Worm (Caenorhabditis elegans): ENCODE data around the gene tsp-18.

Gene tsp-18

DNA sequence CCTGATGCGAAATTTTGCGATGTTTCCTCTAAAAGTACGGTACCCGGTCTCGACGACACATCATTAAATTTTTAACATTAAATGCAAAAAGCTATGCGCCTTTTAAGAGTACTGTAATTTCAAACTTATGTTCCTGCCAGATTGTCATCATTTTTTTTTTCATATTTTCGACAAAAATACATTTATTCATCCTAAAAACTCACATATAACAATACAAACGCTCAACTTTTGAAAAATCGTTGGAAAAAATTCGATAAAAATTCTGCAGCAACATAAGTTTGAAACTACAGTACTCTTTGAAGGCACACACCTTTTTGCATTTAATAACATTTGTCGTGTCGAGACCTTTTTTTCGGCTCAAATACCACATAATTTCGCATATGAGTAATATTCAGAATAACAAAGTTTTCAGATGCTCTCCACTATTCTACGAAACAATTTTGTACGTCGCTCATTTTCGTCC lies 12.7 kb downstream of the tsp-18 start, which contains the start of gene frh-1:
Gene frh-1 (plus strand): TSS at position 413 of the 463 bp plus-strand sequence.
- TF ChIP-seq pha-4 (GFP tag; IDR thresholded peaks at IDR 0.05), result 0 out of 2 replicates have a peak, but pooled peaks have one; percentile 38
- TF ChIP-seq pha-4 (tag; optimal IDR thresholded peaks at IDR 0.05), result no peak
- TF ChIP-seq lin-38 (GFP tag; IDR thresholded peaks at IDR 0.05), result peak; percentile 35
- no peak for TF ChIP-seq F26F4.8 (GFP tag; conservative IDR thresholded peaks at IDR 0.05)
- no peak for TF ChIP-seq ztf-11 (tag; optimal IDR thresholded peaks at IDR 0.05)
- TF ChIP-seq aha-1 (tag), result peak; percentile 72

- TF ChIP-seq saeg-2 (GFP tag; IDR thresholded peaks at IDR 0.05) (no peak), zip-11 (GFP tag; IDR thresholded peaks at IDR 0.05) (no peak), Y48G9A.11 (GFP tag; IDR thresholded peaks at IDR 0.05) (peak; percentile 93), jun-1 (tag; optimal IDR thresholded peaks at IDR 0.05) (no peak), set-16 (GFP tag; IDR thresholded peaks at IDR 0.05) (no peak), attf-4 (tag; optimal IDR thresholded peaks at IDR 0.05) (no peak), lin-38 (GFP tag; IDR thresholded peaks at IDR 0.05) (peak; percentile 45; the same call in 1 of the 2 replicates), nhr-28 (tag; optimal IDR thresholded peaks at IDR 0.05) (no peak), nhr-111 (GFP tag; optimal IDR thresholded peaks at IDR 0.05) (no peak), ceh-62 (tag; optimal IDR thresholded peaks at IDR 0.05) (no peak), lin-39 (tag; optimal IDR thresholded peaks at IDR 0.05) (no peak), mep-1 (tag; optimal IDR thresholded peaks at IDR 0.05) (peak; percentile 61), T20F7.1 (GFP tag; optimal IDR thresholded peaks at IDR 0.05) (peak; percentile 96), ama-1 (optimal IDR thresholded peaks at IDR 0.05) (peak; percentile 5), unc-39 (tag; optimal IDR thresholded peaks at IDR 0.05) (no peak), unc-62 (GFP tag; optimal IDR thresholded peaks at IDR 0.05 in 1 of 2) (peak in 1 of 2 experiments; percentile 70), unc-62 (tag; optimal IDR thresholded peaks at IDR 0.05) (no peak), mxl-3 (GFP tag; optimal IDR thresholded peaks at IDR 0.05) (no peak), snpc-4 (tag; optimal IDR thresholded peaks at IDR 0.05) (no peak), daf-16 (GFP tag; optimal IDR thresholded peaks at IDR 0.05) (no peak), daf-16 (tag; optimal IDR thresholded peaks at IDR 0.05) (peak; percentile 1), aly-2 (tag; optimal IDR thresholded peaks at IDR 0.05) (no peak), dpl-1 (GFP tag; optimal IDR thresholded peaks at IDR 0.05) (no peak), T26A8.4 (GFP tag; IDR thresholded peaks at IDR 0.05) (no peak), hif-1 (tag; optimal IDR thresholded peaks at IDR 0.05) (peak in 1 of 2 experiments; percentile 27), mes-2 (tag; optimal IDR thresholded peaks at IDR 0.05; ENCODE audit: poor library complexity, severe bottlenecking) (peak; percentile 65), R02D3.7 (tag; optimal IDR thresholded peaks at IDR 0.05) (peak; percentile 25), hlh-11 (tag; optimal IDR thresholded peaks at IDR 0.05) (no peak), lsy-2 (tag; optimal IDR thresholded peaks at IDR 0.05) (peak in 1 of 2 experiments; percentile 64), aha-1 (tag) (no peak), ctbp-1 (GFP tag; IDR thresholded peaks at IDR 0.05) (no peak), ztf-11 (tag; optimal IDR thresholded peaks at IDR 0.05) (no peak), nhr-102 (tag; optimal IDR thresholded peaks at IDR 0.05) (no peak), lir-3 (tag; optimal IDR thresholded peaks at IDR 0.05) (no peak), dve-1 (tag; optimal IDR thresholded peaks at IDR 0.05; ENCODE audit: insufficient read depth) (peak; percentile 11), duxl-1 (tag; optimal IDR thresholded peaks at IDR 0.05; ENCODE audit: poor library complexity) (no peak), zfp-2 (tag; optimal IDR thresholded peaks at IDR 0.05) (no peak)
These were observed 13.9 kb downstream of the tsp-18 start, which contains the start of gene ptp-2 for ce11 chrII:5918149-5918697. Gene ptp-2, plus strand, starts transcription at chrII:5918647.

DNA sequence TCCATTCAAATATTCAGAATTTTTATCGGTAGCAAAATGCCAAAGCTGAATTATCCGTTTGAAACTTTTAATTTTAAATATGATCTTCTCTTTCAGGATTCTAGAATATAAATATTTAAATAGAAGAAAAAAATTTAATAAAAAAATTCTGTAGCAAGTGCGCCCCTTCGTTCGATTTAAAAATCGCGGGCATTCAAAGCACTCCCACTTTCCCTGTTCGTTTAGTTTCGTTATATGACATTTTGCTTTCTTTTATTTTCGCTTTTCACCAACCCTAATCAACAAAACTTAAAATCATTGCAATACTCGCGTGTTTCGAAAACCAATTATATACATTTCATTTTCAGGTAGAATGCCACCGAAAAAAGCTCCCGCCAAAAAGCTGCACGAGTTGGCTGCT lies 17.3 kb downstream of the tsp-18 start, which contains the start of gene vrk-1:
Gene vrk-1 (plus strand): TSS at position 348 of the 400 bp plus-strand sequence.
- TF ChIP-seq tra-1 (GFP tag; IDR thresholded peaks at IDR 0.05) (no peak), zfp-3 (GFP tag; conservative IDR thresholded peaks at IDR 0.05) (no peak), lin-38 (GFP tag; IDR thresholded peaks at IDR 0.05) (peak; percentile 47), mes-2 (tag; optimal IDR thresholded peaks at IDR 0.05; ENCODE audit: poor library complexity, severe bottlenecking) (peak; percentile 24), jun-1 (tag; optimal IDR thresholded peaks at IDR 0.05) (no peak), gei-8 (GFP tag; optimal IDR thresholded peaks at IDR 0.05) (no peak), nhr-102 (tag; optimal IDR thresholded peaks at IDR 0.05) (no peak), pqm-1 (tag; optimal IDR thresholded peaks at IDR 0.05) (no peak), lsy-2 (tag; optimal IDR thresholded peaks at IDR 0.05) (peak in 1 of 2 experiments; percentile 25), T26A8.4 (GFP tag; IDR thresholded peaks at IDR 0.05) (no peak), dpl-1 (GFP tag; optimal IDR thresholded peaks at IDR 0.05) (peak; percentile 48), F44E2.7 (GFP tag; IDR thresholded peaks at IDR 0.05) (no peak)
